Worm (Caenorhabditis elegans) whole organism, L2 larva: ENCODE results near the gene C13B9.2.
A peak's percentile ranks its signal among the peaks of the same experiment; 100 is the strongest.

ENCODE experiments used
- F13H6.1 ChIP-seq: sonication (generic microtip); optimal IDR thresholded peaks from 2 replicates; lab custom pipeline; 2016; ENCODE audit warnings: missing genetic modification characterization, missing compliant biosample characterization
- ZK546.5 ChIP-seq: sonication (generic microtip); optimal IDR thresholded peaks from 2 replicates; lab custom pipeline; 2017; ENCODE audit warnings: missing biosample characterization, missing genetic modification characterization
- ama-1 ChIP-seq: fragments of 150-350 bp; optimal IDR thresholded peaks from 2 replicates; lab custom pipeline; 2018; ENCODE audit warnings: inconsistent platforms
- ceh-16 ChIP-seq: fragments of 150-350 bp; optimal IDR thresholded peaks from 2 replicates; lab custom pipeline; 2014; ENCODE audit warnings: missing biosample characterization, missing genetic modification characterization
- ceh-82 ChIP-seq: fragments of 150-350 bp; optimal IDR thresholded peaks from 2 replicates; lab custom pipeline; 2014; ENCODE audit warnings: missing biosample characterization, missing genetic modification characterization
- nhr-12 ChIP-seq: fragments of 150-350 bp; optimal IDR thresholded peaks from 2 replicates; lab custom pipeline; 2014; ENCODE audit warnings: missing biosample characterization, missing genetic modification characterization
- nhr-23 ChIP-seq: fragments of 150-350 bp; optimal IDR thresholded peaks from 2 replicates; lab custom pipeline; 2014; ENCODE audit warnings: missing biosample characterization, missing genetic modification reagents, missing genetic modification characterization
- nhr-6 ChIP-seq: fragments of 150-350 bp; optimal IDR thresholded peaks from 2 replicates; lab custom pipeline; 2014; ENCODE audit warnings: missing biosample characterization, missing genetic modification characterization
- snpc-4 ChIP-seq: fragments of 150-350 bp; optimal IDR thresholded peaks from 2 replicates; lab custom pipeline; 2014; ENCODE audit warnings: missing biosample characterization, missing genetic modification characterization
- unc-55 ChIP-seq: fragments of 150-350 bp; sonication (generic microtip); optimal IDR thresholded peaks from 3 replicates; lab custom pipeline; 2014; ENCODE audit warnings: missing biosample characterization, missing genetic modification reagents, missing genetic modification characterization
- ztf-11 ChIP-seq: sonication (generic microtip); optimal IDR thresholded peaks from 2 replicates; lab custom pipeline; 2017; ENCODE audit warnings: missing biosample characterization, missing genetic modification characterization
- ztf-4 ChIP-seq: fragments of 150-350 bp; optimal IDR thresholded peaks from 2 replicates; lab custom pipeline; 2014; ENCODE audit warnings: missing biosample characterization, missing genetic modification characterization

DNA sequence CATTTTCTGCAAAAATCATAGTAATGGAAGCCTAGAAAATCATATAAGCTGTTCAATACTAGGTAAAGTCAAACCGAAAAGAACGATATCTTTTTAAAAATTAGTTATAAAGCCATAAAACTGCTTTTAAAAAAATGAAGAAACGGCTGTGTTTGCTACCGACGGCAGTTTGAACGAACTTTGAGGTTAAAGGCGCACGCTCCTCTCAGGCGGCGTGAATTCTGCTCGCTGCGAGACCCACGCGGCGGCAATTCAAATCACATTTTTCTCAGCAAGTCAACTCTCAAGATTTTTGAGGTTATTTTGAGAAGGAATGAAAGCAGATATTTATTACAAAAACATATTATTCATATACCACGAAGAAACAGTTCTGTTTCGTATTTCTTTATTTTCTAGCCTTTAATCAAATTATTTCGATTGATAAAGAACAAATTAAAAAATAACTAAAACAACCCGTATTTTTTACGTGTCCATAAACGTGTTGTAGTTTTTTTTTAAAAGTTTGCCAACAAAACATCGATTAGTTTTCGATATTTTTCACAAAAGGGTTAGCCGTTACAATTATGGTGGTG lies 11.9 kb upstream of the C13B9.2 start, which contains the start of the genes mdh-2 and F20H11.4:
- TF ChIP-seq unc-55 (GFP tag; lab: Kevin White, UChicago), result peak; percentile 95
- no peak for TF ChIP-seq ztf-11
- TF ChIP-seq ceh-16, result no peak
- peak; percentile 65 for TF ChIP-seq snpc-4 (tag; lab: Kevin White, UChicago)
- TF ChIP-seq ZK546.5 (tag; lab: Kevin White, UChicago), result peak; percentile 45
- peak; percentile 24 for TF ChIP-seq ztf-4 (tag; lab: Kevin White, UChicago)
- peak; percentile 67 for TF ChIP-seq ama-1 (lab: Kevin White, UChicago)
- TF ChIP-seq nhr-23 (tag; lab: Kevin White, UChicago), result no peak
- no peak for TF ChIP-seq nhr-6 (tag; lab: Kevin White, UChicago)
- peak; percentile 66 for TF ChIP-seq F13H6.1
- TF ChIP-seq nhr-12 (tag; lab: Kevin White, UChicago), result no peak
- TF ChIP-seq ceh-82 (tag; lab: Kevin White, UChicago), result peak; percentile 5
